Fruit fly (Drosophila melanogaster) whole organism, embryonic: ENCODE measurements around the gene CG2652.

ENCODE experiments used
- CG10543 ChIP-seq: fragments of 200-800 bp; sonication (Bioruptor generic); optimal IDR thresholded peaks from 3 replicates; lab custom pipeline; 2017; ENCODE audit warnings: missing biosample characterization, mild to moderate bottlenecking, missing genetic modification characterization, moderate library complexity
- CG13287 ChIP-seq: fragments of 200-800 bp; sonication (Bioruptor generic); IDR thresholded peaks from 2 replicates; pipeline ENCODE4 v1.3.6; 2022; ENCODE audit warnings: missing biosample characterization, missing genetic modification characterization; ENCODE audit not compliant: partially characterized antibody
- CG13424 ChIP-seq: fragments of 200-800 bp; sonication (Bioruptor generic); optimal IDR thresholded peaks from 2 replicates; lab custom pipeline; 2019; ENCODE audit warnings: missing biosample characterization, mild to moderate bottlenecking, missing genetic modification characterization, moderate library complexity
- CG16813 ChIP-seq: fragments of 200-800 bp; sonication (Bioruptor generic); IDR thresholded peaks from 3 replicates; pipeline ENCODE4 v1.3.6; 2022; ENCODE audit warnings: missing biosample characterization, missing genetic modification characterization; ENCODE audit not compliant: partially characterized antibody
- CG17359 ChIP-seq: fragments of 200-800 bp; sonication (Bioruptor generic); optimal IDR thresholded peaks from 3 replicates; lab custom pipeline; 2018; ENCODE audit warnings: missing biosample characterization, mild to moderate bottlenecking, missing genetic modification characterization, moderate library complexity
- CG18011 ChIP-seq: fragments of 200-800 bp; sonication (Bioruptor generic); optimal IDR thresholded peaks from 2 replicates; lab custom pipeline; 2017; ENCODE audit warnings: missing biosample characterization, missing genetic modification characterization, mild to moderate bottlenecking, moderate library complexity, missing genotype
- CG30403 ChIP-seq: fragments of 200-800 bp; sonication (Bioruptor generic); optimal IDR thresholded peaks from 3 replicates; lab custom pipeline; 2016; ENCODE audit warnings: missing biosample characterization, missing genetic modification characterization
- CG3163 ChIP-seq: fragments of 200-800 bp; sonication (Bioruptor generic); optimal IDR thresholded peaks from 3 replicates; lab custom pipeline; 2016; ENCODE audit warnings: missing biosample characterization, missing genetic modification characterization
- CG34376 ChIP-seq: fragments of 200-800 bp; sonication (Bioruptor generic); optimal IDR thresholded peaks from 2 replicates; lab custom pipeline; 2018; ENCODE audit warnings: missing biosample characterization, mild to moderate bottlenecking, missing genetic modification characterization
- CG4820 ChIP-seq: fragments of 200-800 bp; sonication (Bioruptor generic); optimal IDR thresholded peaks from 3 replicates; lab custom pipeline; 2016; ENCODE audit warnings: missing biosample characterization, missing genetic modification characterization
- CG8089 ChIP-seq: fragments of 200-800 bp; sonication (Bioruptor generic); optimal IDR thresholded peaks from 3 replicates; lab custom pipeline; 2016; ENCODE audit warnings: missing biosample characterization, missing genetic modification characterization
- CG8388 ChIP-seq: fragments of 200-800 bp; sonication (Bioruptor generic); optimal IDR thresholded peaks from 2 replicates; lab custom pipeline; 2019; ENCODE audit warnings: missing biosample characterization, mild to moderate bottlenecking, missing genetic modification characterization, moderate library complexity
- CG8478 ChIP-seq: fragments of >200 bp; optimal IDR thresholded peaks from 2 replicates; lab custom pipeline; 2018
- CG9817 ChIP-seq: fragments of 200-800 bp; sonication (Bioruptor generic); optimal IDR thresholded peaks from 2 replicates; lab custom pipeline; 2018; ENCODE audit warnings: missing biosample characterization, mild to moderate bottlenecking, missing genetic modification characterization, moderate library complexity
- D ChIP-seq, 2 experiments: fragments of 200-800 bp in 1 of 2; fragments of >200 bp in 1 of 2; sonication (Bioruptor generic) in 1 of 2; optimal IDR thresholded peaks; 2 replicates in 1 of 2; 3 replicates in 1 of 2; lab custom pipeline; 2017; ENCODE audit warnings: mild to moderate bottlenecking in 1 of 2, missing biosample characterization in 1 of 2, missing genetic modification characterization in 1 of 2, missing genetic modification reagents in 1 of 2
- Deaf1 ChIP-seq: fragments of 200-800 bp; optimal IDR thresholded peaks from 3 replicates; lab custom pipeline; 2019; ENCODE audit warnings: missing biosample characterization, mild to moderate bottlenecking, missing genetic modification characterization, moderate library complexity
- Drgx ChIP-seq: fragments of 200-800 bp; sonication (Bioruptor generic); IDR thresholded peaks from 2 replicates; pipeline ENCODE4 v1.3.6; 2022; ENCODE audit warnings: missing biosample characterization, missing genetic modification characterization
- E2f2 ChIP-seq: fragments of 200-800 bp; sonication (Bioruptor generic); IDR thresholded peaks from 2 replicates; pipeline ENCODE4 v1.3.6; 2022; ENCODE audit warnings: missing biosample characterization, missing genetic modification characterization
- Elba2 ChIP-seq: fragments of 200-800 bp; sonication (Bioruptor generic); optimal IDR thresholded peaks from 3 replicates; lab custom pipeline; 2016; ENCODE audit warnings: missing biosample characterization, missing genetic modification characterization
- Gsc ChIP-seq: fragments of 200-800 bp; sonication (Bioruptor generic); IDR thresholded peaks from 2 replicates; pipeline ENCODE4 v1.3.6; 2022; ENCODE audit warnings: missing biosample characterization, missing genetic modification characterization
- Oli ChIP-seq: fragments of 200-800 bp; sonication (Bioruptor generic); optimal IDR thresholded peaks from 2 replicates; lab custom pipeline; 2018; ENCODE audit warnings: missing biosample characterization, mild to moderate bottlenecking, missing genetic modification characterization, moderate library complexity
- Sin3A ChIP-seq: fragments of >200 bp; optimal IDR thresholded peaks from 2 replicates; lab custom pipeline; 2018
- Spps ChIP-seq: fragments of 200-800 bp; sonication (Bioruptor generic); optimal IDR thresholded peaks from 2 replicates; lab custom pipeline; 2018; ENCODE audit warnings: missing biosample characterization, mild to moderate bottlenecking, missing genetic modification characterization
- Trl ChIP-seq, 3 experiments: fragments of >200 bp in 2 of 3; fragments of 200-800 bp in 1 of 3; sonication (Bioruptor generic) in 1 of 3; optimal IDR thresholded peaks; 2 replicates in 1 of 3; 3 replicates in 2 of 3; lab custom pipeline; 2016 to 2017; ENCODE audit warnings: missing biosample characterization in 1 of 3, missing genetic modification characterization in 1 of 3
- ab ChIP-seq: fragments of 200-800 bp; sonication (Bioruptor generic); optimal IDR thresholded peaks from 2 replicates; lab custom pipeline; 2016; ENCODE audit warnings: missing biosample characterization, missing genetic modification characterization
- abd-A ChIP-seq: fragments of 200-800 bp; sonication (Bioruptor generic); optimal IDR thresholded peaks from 3 replicates; lab custom pipeline; 2019; ENCODE audit warnings: missing biosample characterization, mild to moderate bottlenecking, missing genetic modification characterization, moderate library complexity
- chm ChIP-seq: fragments of 200-800 bp; sonication (Bioruptor generic); IDR thresholded peaks from 2 replicates; pipeline ENCODE4 v1.3.6; 2022; ENCODE audit warnings: missing biosample characterization, missing genetic modification characterization
- disco-r ChIP-seq: fragments of 200-800 bp; sonication (Bioruptor generic); optimal IDR thresholded peaks from 2 replicates; lab custom pipeline; 2016; ENCODE audit warnings: missing biosample characterization, missing genetic modification characterization
- gce ChIP-seq: fragments of 200-800 bp; sonication (Bioruptor generic); IDR thresholded peaks from 3 replicates; pipeline ENCODE4 v1.3.6; 2022; ENCODE audit warnings: missing biosample characterization, missing genetic modification characterization
- gem ChIP-seq: fragments of 200-800 bp; sonication (Bioruptor generic); optimal IDR thresholded peaks from 2 replicates; lab custom pipeline; 2019; ENCODE audit warnings: missing biosample characterization, mild to moderate bottlenecking, missing genetic modification characterization, moderate library complexity
- gro ChIP-seq: fragments of 200-800 bp; sonication (Bioruptor generic); optimal IDR thresholded peaks from 2 replicates; lab custom pipeline; 2016; ENCODE audit warnings: missing biosample characterization, missing genetic modification characterization
- h ChIP-seq: fragments of >200 bp; optimal IDR thresholded peaks from 2 replicates; lab custom pipeline; 2017
- lov ChIP-seq, 2 experiments: fragments of 200-800 bp in 1 of 2; fragments of >200 bp in 1 of 2; sonication (Bioruptor generic) in 1 of 2; IDR thresholded peaks in 1 of 2; optimal IDR thresholded peaks in 1 of 2; 2 replicates in 1 of 2; 3 replicates in 1 of 2; pipeline versions ENCODE4 v1.3.6 to Lab custom; 2017 to 2022; ENCODE audit warnings: missing biosample characterization in 1 of 2, missing genetic modification characterization in 1 of 2
- nerfin-1 ChIP-seq: fragments of 200-800 bp; sonication (Bioruptor generic); optimal IDR thresholded peaks from 3 replicates; lab custom pipeline; 2019; ENCODE audit warnings: missing biosample characterization, mild to moderate bottlenecking, missing genetic modification characterization, moderate library complexity
- onecut ChIP-seq: fragments of 200-800 bp; sonication (Bioruptor generic); IDR thresholded peaks from 2 replicates; pipeline ENCODE4 v1.3.6; 2022; ENCODE audit warnings: missing biosample characterization, missing genetic modification characterization
- pros ChIP-seq: fragments of 200-800 bp; sonication (Bioruptor generic); optimal IDR thresholded peaks from 3 replicates; lab custom pipeline; 2019; ENCODE audit warnings: missing biosample characterization, mild to moderate bottlenecking, missing genetic modification characterization, moderate library complexity
- psq ChIP-seq: fragments of 200-800 bp; sonication (Bioruptor generic); optimal IDR thresholded peaks from 2 replicates; lab custom pipeline; 2017; ENCODE audit warnings: missing biosample characterization, missing genetic modification characterization
- rib ChIP-seq: fragments of 200-800 bp; sonication (Bioruptor generic); IDR thresholded peaks from 2 replicates; pipeline ENCODE4 v1.3.6; 2022; ENCODE audit warnings: missing biosample characterization, missing genetic modification characterization
- ro ChIP-seq: fragments of 200-800 bp; sonication (Bioruptor generic); IDR thresholded peaks from 2 replicates; pipeline ENCODE4 v1.3.6; 2022; ENCODE audit warnings: missing biosample characterization, missing genetic modification characterization
- row ChIP-seq: fragments of 200-800 bp; sonication (Bioruptor generic); IDR thresholded peaks from 3 replicates; pipeline ENCODE4 v1.3.6; 2022; ENCODE audit warnings: missing biosample characterization, missing genetic modification characterization
- sd ChIP-seq: fragments of 200-800 bp; sonication (Bioruptor generic); optimal IDR thresholded peaks from 3 replicates; lab custom pipeline; 2018; ENCODE audit warnings: missing biosample characterization, mild to moderate bottlenecking, missing genetic modification characterization, moderate library complexity
- ssp ChIP-seq: fragments of 200-800 bp; sonication (Bioruptor generic); IDR thresholded peaks from 2 replicates; pipeline ENCODE4 v1.3.6; 2022; ENCODE audit warnings: missing biosample characterization, missing genetic modification characterization
- sug ChIP-seq: fragments of 200-800 bp; optimal IDR thresholded peaks from 2 replicates; lab custom pipeline; 2019; ENCODE audit warnings: missing biosample characterization, mild to moderate bottlenecking, missing genetic modification characterization, moderate library complexity
- tgo ChIP-seq: fragments of 200-800 bp; sonication (Bioruptor generic); IDR thresholded peaks from 3 replicates; pipeline ENCODE4 v1.3.6; 2022; ENCODE audit warnings: missing biosample characterization, missing genetic modification characterization
- tll ChIP-seq, 2 experiments: fragments of 200-800 bp in 1 of 2; fragments of >200 bp in 1 of 2; sonication (Bioruptor generic) in 1 of 2; optimal IDR thresholded peaks; 2 replicates each; lab custom pipeline; 2017 to 2019; ENCODE audit warnings: missing biosample characterization in 2 of 2, missing genetic modification characterization in 2 of 2, mild to moderate bottlenecking in 1 of 2, moderate library complexity in 1 of 2
- unc-4 ChIP-seq: fragments of 200-800 bp; sonication (Bioruptor generic); IDR thresholded peaks from 2 replicates; pipeline ENCODE4 v1.3.6; 2022; ENCODE audit warnings: missing biosample characterization, missing genetic modification characterization; ENCODE audit not compliant: partially characterized antibody
- vfl ChIP-seq: fragments of 200-800 bp; sonication (Bioruptor generic); optimal IDR thresholded peaks from 2 replicates; lab custom pipeline; 2016; ENCODE audit warnings: missing biosample characterization, missing genetic modification characterization
- zfh2 ChIP-seq: fragments of 200-800 bp; sonication (Bioruptor generic); optimal IDR thresholded peaks from 2 replicates; lab custom pipeline; 2016; ENCODE audit warnings: missing biosample characterization, missing genetic modification characterization

CG2652 gene

DNA sequence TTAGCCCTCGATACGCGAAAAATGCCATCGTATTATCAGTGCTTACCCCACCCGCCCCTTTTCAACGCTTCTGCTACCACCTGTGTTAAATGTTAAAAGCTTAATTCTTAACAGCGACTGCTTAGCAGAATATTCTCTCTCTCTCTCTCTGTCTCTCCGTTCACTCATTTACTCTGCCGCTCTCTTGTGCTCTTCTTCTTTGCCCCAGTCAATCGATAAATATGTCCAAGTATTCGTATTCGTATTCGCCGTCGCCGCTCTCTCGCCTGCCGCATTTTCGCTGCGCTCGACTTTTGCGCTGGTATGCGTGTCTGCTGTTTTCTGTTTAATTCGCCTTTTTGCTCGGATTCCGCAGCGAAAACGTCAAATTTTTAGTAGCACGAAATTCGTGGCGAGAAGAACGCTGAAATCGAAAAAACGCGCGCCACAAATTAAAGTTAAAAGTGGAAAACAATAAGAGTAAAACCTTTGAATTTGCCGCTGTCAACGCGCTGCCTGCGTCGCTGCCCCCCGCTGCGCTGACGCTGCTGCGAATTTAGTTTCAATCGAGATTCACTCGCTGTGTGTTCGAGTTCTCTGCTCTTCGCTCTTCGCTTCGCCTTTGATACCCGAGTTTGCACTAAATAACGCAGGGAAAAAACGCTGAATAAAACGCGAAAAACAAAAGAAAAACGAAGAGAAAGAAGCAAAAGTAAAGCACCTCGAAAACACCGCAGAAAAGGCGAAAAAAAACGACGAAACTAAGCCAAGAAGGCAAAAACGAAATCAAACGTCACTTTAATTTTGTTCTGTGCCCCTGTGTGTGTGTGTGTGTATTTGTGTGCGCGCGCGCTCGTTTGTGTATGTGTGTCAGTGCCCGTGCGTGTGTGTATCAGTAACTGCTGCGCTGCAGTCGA is 40.0 kb downstream of the CG2652 start (continued):
- TF ChIP-seq abd-A (tag; lab: Kevin White, UChicago) (peak; percentile 2), ro (no peak), CG13287 (GFP tag; lab: Robert Waterston, UW) (0 out of 2 replicates have a peak, but pooled peaks have one; percentile 33), unc-4 (GFP tag; lab: Robert Waterston, UW) (0 out of 2 replicates have a peak, but pooled peaks have one; percentile 41), sug (peak; percentile 53), rib (GFP tag; lab: Robert Waterston, UW) (no peak; the same call in 1 of the 2 replicates), Trl (optimal IDR thresholded peaks at IDR 0.05; lab: Kevin White, UChicago) (peak; percentile 97), Trl (GFP tag; optimal IDR thresholded peaks at IDR 0.05; lab: Kevin White, UChicago) (peak; percentile 3), disco-r (no peak), Drgx (GFP tag; lab: Robert Waterston, UW) (peak; percentile 28; the same call in 1 of the 2 replicates), Spps (tag; lab: Kevin White, UChicago) (no peak), sd (tag; lab: Kevin White, UChicago) (peak; percentile 73), gce (GFP tag; lab: Robert Waterston, UW) (no peak), tll (GFP tag; optimal IDR thresholded peaks at IDR 0.05; lab: Kevin White, UChicago) (peak in 1 of 2 experiments; percentile 56), ssp (no peak), CG9817 (tag; lab: Kevin White, UChicago) (no peak), CG10543 (GFP tag; lab: Kevin White, UChicago) (peak; percentile 37), ab (GFP tag; lab: Kevin White, UChicago) (no peak), CG8089 (GFP tag; lab: Kevin White, UChicago) (no peak), E2f2 (peak; percentile 37; the same call in 1 of the 2 replicates), lov (optimal IDR thresholded peaks at IDR 0.05; lab: Kevin White, UChicago) (no peak), lov (GFP tag; IDR thresholded peaks at IDR 0.05; lab: Robert Waterston, UW) (no peak), vfl (GFP tag; lab: Kevin White, UChicago) (no peak), gem (tag; lab: Kevin White, UChicago) (no peak), psq (GFP tag; lab: Kevin White, UChicago) (no peak), onecut (peak; percentile 98), CG34376 (peak; percentile 60), chm (GFP tag; lab: Robert Waterston, UW) (peak; percentile 32; the same call in 1 of the 2 replicates), gro (GFP tag; lab: Kevin White, UChicago) (peak; percentile 2), CG18011 (no peak), CG16813 (0 out of 3 replicates have a peak, but pooled peaks have one; percentile 17), pros (GFP tag; lab: Kevin White, UChicago) (no peak), Sin3A (lab: Kevin White, UChicago) (no peak), CG30403 (GFP tag; lab: Kevin White, UChicago) (no peak), Oli (tag; lab: Kevin White, UChicago) (no peak), tgo (GFP tag; lab: Robert Waterston, UW) (no peak), row (GFP tag; lab: Robert Waterston, UW) (no peak), D (optimal IDR thresholded peaks at IDR 0.05; lab: Kevin White, UChicago) (no peak), D (GFP tag; optimal IDR thresholded peaks at IDR 0.05; lab: Kevin White, UChicago) (no peak), Elba2 (GFP tag; lab: Kevin White, UChicago) (no peak), CG13424 (tag; lab: Kevin White, UChicago) (no peak), CG8388 (no peak), CG17359 (no peak), Gsc (no peak), Deaf1 (peak; percentile 56), CG3163 (peak; percentile 11), h (no peak), zfh2 (no peak), nerfin-1 (tag; lab: Kevin White, UChicago) (peak; percentile 56), CG4820 (GFP tag; lab: Kevin White, UChicago) (no peak), CG8478 (lab: Kevin White, UChicago) (peak; percentile 62)
